Worm (Caenorhabditis elegans): ENCODE data around the gene srh-201.

DNA sequence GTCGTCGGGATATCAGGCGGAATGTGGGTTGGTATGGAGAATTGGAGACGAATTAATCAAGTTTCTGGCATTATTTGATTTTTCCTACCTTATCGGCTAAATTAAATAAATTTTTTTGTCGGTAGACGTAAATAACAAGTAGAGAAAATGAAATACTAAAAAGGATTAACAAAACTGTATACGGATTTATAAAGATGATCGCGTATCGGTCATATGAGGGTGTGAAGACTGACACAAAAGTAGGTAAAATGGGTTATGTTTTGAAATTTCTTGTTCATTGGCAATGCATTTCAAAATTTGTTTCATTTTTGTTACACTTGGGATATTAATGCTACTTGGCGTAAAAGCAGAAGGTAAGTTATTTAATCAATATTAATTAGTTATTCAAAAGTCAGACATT lies 45.8 kb upstream of the srh-201 start, which contains the start of the genes C25E10.16 and C25E10.13:
- TF ChIP-seq F10E7.11 (tag; optimal IDR thresholded peaks at IDR 0.05) (no peak), F49E8.2 (tag; optimal IDR thresholded peaks at IDR 0.05; ENCODE audit: insufficient read depth) (no peak), repo-1 (tag; optimal IDR thresholded peaks at IDR 0.05) (no peak), unc-62 (GFP tag; optimal IDR thresholded peaks at IDR 0.05) (no peak), T26A5.8 (tag; optimal IDR thresholded peaks at IDR 0.05) (no peak), unc-130 (GFP tag; optimal IDR thresholded peaks at IDR 0.05) (no peak), F57C9.4 (tag; optimal IDR thresholded peaks at IDR 0.05) (no peak), nfya-1 (tag; optimal IDR thresholded peaks at IDR 0.05; ENCODE audit: borderline replicate concordance, insufficient read depth) (no peak)

All from whole organism, young adult.